Fruit fly (Drosophila melanogaster) whole organism, embryonic: ENCODE measurements around the gene Gale.

Experiments
- Bgb ChIP-seq: fragments of 200-800 bp; sonication (Bioruptor generic); IDR thresholded peaks from 2 replicates; pipeline ENCODE4 v1.3.6; 2022; ENCODE audit warnings: missing biosample characterization, missing genetic modification characterization; ENCODE audit not compliant: partially characterized antibody
- CG10147 ChIP-seq: fragments of 200-800 bp; sonication (Bioruptor generic); optimal IDR thresholded peaks from 2 replicates; lab custom pipeline; 2019; ENCODE audit warnings: missing biosample characterization, mild to moderate bottlenecking, missing genetic modification characterization, moderate library complexity
- CG1024 ChIP-seq: fragments of 200-800 bp; sonication (Bioruptor generic); IDR thresholded peaks from 2 replicates; pipeline ENCODE4 v1.3.6; 2022; ENCODE audit warnings: missing biosample characterization, missing genetic modification characterization
- CG10959 ChIP-seq: fragments of 200-800 bp; sonication (Bioruptor generic); IDR thresholded peaks from 2 replicates; pipeline ENCODE4 v1.3.6; 2022; ENCODE audit warnings: missing biosample characterization, missing genetic modification characterization
- CG12071 ChIP-seq: fragments of 200-800 bp; sonication (Bioruptor generic); optimal IDR thresholded peaks from 3 replicates; lab custom pipeline; 2018; ENCODE audit warnings: missing biosample characterization, mild to moderate bottlenecking, missing genetic modification characterization
- CG12104 ChIP-seq: fragments of 200-800 bp; sonication (Bioruptor generic); optimal IDR thresholded peaks from 3 replicates; lab custom pipeline; 2016; ENCODE audit warnings: missing biosample characterization, missing genetic modification characterization
- CG13287 ChIP-seq: fragments of 200-800 bp; sonication (Bioruptor generic); IDR thresholded peaks from 2 replicates; pipeline ENCODE4 v1.3.6; 2022; ENCODE audit warnings: missing biosample characterization, missing genetic modification characterization; ENCODE audit not compliant: partially characterized antibody
- CG13424 ChIP-seq: fragments of 200-800 bp; sonication (Bioruptor generic); optimal IDR thresholded peaks from 2 replicates; lab custom pipeline; 2019; ENCODE audit warnings: missing biosample characterization, mild to moderate bottlenecking, missing genetic modification characterization, moderate library complexity
- CG14860 ChIP-seq: fragments of 200-800 bp; sonication (Bioruptor generic); IDR thresholded peaks from 3 replicates; pipeline ENCODE4 v1.3.6; 2022; ENCODE audit warnings: missing biosample characterization, missing genetic modification characterization; ENCODE audit not compliant: partially characterized antibody
- CG16779 ChIP-seq: fragments of 200-800 bp; sonication (Bioruptor generic); IDR thresholded peaks from 2 replicates; pipeline ENCODE4 v1.3.6; 2022; ENCODE audit warnings: missing biosample characterization, missing genetic modification characterization
- CG1832 ChIP-seq: fragments of 200-800 bp; sonication (Bioruptor generic); optimal IDR thresholded peaks from 2 replicates; lab custom pipeline; 2017; ENCODE audit warnings: missing biosample characterization, mild to moderate bottlenecking, missing genetic modification characterization, inconsistent platforms
- CG34422 ChIP-seq: fragments of 200-800 bp; sonication (Bioruptor generic); IDR thresholded peaks from 3 replicates; pipeline ENCODE4 v1.3.6; 2022; ENCODE audit warnings: missing biosample characterization, missing genetic modification characterization
- CG4854 ChIP-seq: fragments of 200-800 bp; sonication (Bioruptor generic); optimal IDR thresholded peaks from 2 replicates; lab custom pipeline; 2016; ENCODE audit warnings: missing biosample characterization, missing genetic modification characterization, inconsistent platforms
- CG6272 ChIP-seq: fragments of 200-800 bp; sonication (Bioruptor generic); IDR thresholded peaks from 2 replicates; pipeline ENCODE4 v1.3.6; 2022; ENCODE audit warnings: missing biosample characterization, missing genetic modification characterization
- CG6683 ChIP-seq: fragments of 200-800 bp; sonication (Bioruptor generic); optimal IDR thresholded peaks from 2 replicates; lab custom pipeline; 2017; ENCODE audit warnings: missing biosample characterization, mild to moderate bottlenecking, missing genetic modification characterization, missing genetic modification reagents
- CG7271 ChIP-seq: fragments of 200-800 bp; sonication (Bioruptor generic); optimal IDR thresholded peaks from 2 replicates; lab custom pipeline; 2018; ENCODE audit warnings: missing biosample characterization, mild to moderate bottlenecking, missing genetic modification characterization, moderate library complexity
- CG7556 ChIP-seq: fragments of 200-800 bp; sonication (Bioruptor generic); optimal IDR thresholded peaks from 2 replicates; lab custom pipeline; 2017; ENCODE audit warnings: missing biosample characterization, mild to moderate bottlenecking, missing genetic modification characterization
- CG8388 ChIP-seq: fragments of 200-800 bp; sonication (Bioruptor generic); optimal IDR thresholded peaks from 2 replicates; lab custom pipeline; 2019; ENCODE audit warnings: missing biosample characterization, mild to moderate bottlenecking, missing genetic modification characterization, moderate library complexity
- Deaf1 ChIP-seq: fragments of 200-800 bp; optimal IDR thresholded peaks from 3 replicates; lab custom pipeline; 2019; ENCODE audit warnings: missing biosample characterization, mild to moderate bottlenecking, missing genetic modification characterization, moderate library complexity
- Doc2 ChIP-seq: fragments of 200-800 bp; sonication (Bioruptor generic); IDR thresholded peaks from 2 replicates; pipeline ENCODE4 v1.3.6; 2022; ENCODE audit warnings: missing biosample characterization, missing genetic modification characterization
- Hr39 ChIP-seq: fragments of >200 bp; optimal IDR thresholded peaks from 2 replicates; lab custom pipeline; 2017
- Max ChIP-seq: fragments of 200-800 bp; sonication (Bioruptor generic); optimal IDR thresholded peaks from 2 replicates; lab custom pipeline; 2016; ENCODE audit warnings: missing biosample characterization, mild to moderate bottlenecking, missing genetic modification characterization
- Med ChIP-seq: fragments of 200-800 bp; sonication (Bioruptor generic); peaks from one replicate; lab custom pipeline; 2016; ENCODE audit warnings: missing biosample characterization, missing genetic modification characterization, mild to moderate bottlenecking, inconsistent platforms, moderate library complexity
- Mes4 ChIP-seq: fragments of 200-800 bp; sonication (Bioruptor generic); optimal IDR thresholded peaks from 2 replicates; lab custom pipeline; 2016; ENCODE audit warnings: missing biosample characterization, missing genetic modification characterization
- NfI ChIP-seq: fragments of 200-800 bp; sonication (Bioruptor generic); optimal IDR thresholded peaks from 3 replicates; lab custom pipeline; 2018; ENCODE audit warnings: missing biosample characterization, mild to moderate bottlenecking, missing genetic modification characterization, moderate library complexity
- Sox100B ChIP-seq: fragments of 200-800 bp; sonication (Bioruptor generic); optimal IDR thresholded peaks from 3 replicates; lab custom pipeline; 2018; ENCODE audit warnings: missing biosample characterization, mild to moderate bottlenecking, missing genetic modification characterization
- Sry-δ ChIP-seq: fragments of 200-800 bp; sonication (Bioruptor generic); optimal IDR thresholded peaks from 2 replicates; lab custom pipeline; 2016; ENCODE audit warnings: missing biosample characterization, missing genetic modification characterization
- Taf1 ChIP-seq: fragments of 200-800 bp; sonication (Bioruptor generic); IDR thresholded peaks from 2 replicates; pipeline ENCODE4 v1.3.6; 2022; ENCODE audit warnings: missing biosample characterization, missing genetic modification characterization
- ab ChIP-seq: fragments of 200-800 bp; sonication (Bioruptor generic); optimal IDR thresholded peaks from 2 replicates; lab custom pipeline; 2016; ENCODE audit warnings: missing biosample characterization, missing genetic modification characterization
- ara ChIP-seq: fragments of 200-800 bp; sonication (Bioruptor generic); IDR thresholded peaks from 2 replicates; pipeline ENCODE4 v1.3.6; 2022; ENCODE audit warnings: missing biosample characterization, missing genetic modification characterization
- bab2 ChIP-seq: fragments of 200-800 bp; sonication (Bioruptor generic); optimal IDR thresholded peaks from 2 replicates; lab custom pipeline; 2016; ENCODE audit warnings: missing biosample characterization, missing genetic modification characterization
- da ChIP-seq: fragments of 200-800 bp; sonication (Bioruptor generic); optimal IDR thresholded peaks from 2 replicates; lab custom pipeline; 2016; ENCODE audit warnings: missing biosample characterization, missing genetic modification characterization
- eve ChIP-seq, 2 experiments: fragments of >200 bp; optimal IDR thresholded peaks; 2 replicates each; lab custom pipeline; 2017; ENCODE audit warnings: missing biosample characterization in 2 of 2, missing genetic modification characterization in 2 of 2
- eyg ChIP-seq: fragments of 200-800 bp; sonication (Bioruptor generic); optimal IDR thresholded peaks from 3 replicates; lab custom pipeline; 2016; ENCODE audit warnings: missing biosample characterization, missing genetic modification characterization
- insv ChIP-seq, 2 experiments: fragments of 200-800 bp; sonication (Bioruptor generic); optimal IDR thresholded peaks; 3 replicates each; lab custom pipeline; 2016 to 2018; ENCODE audit warnings: missing biosample characterization in 2 of 2, missing genetic modification characterization in 2 of 2
- jing ChIP-seq: fragments of 200-800 bp; sonication (Bioruptor generic); optimal IDR thresholded peaks from 2 replicates; lab custom pipeline; 2018; ENCODE audit warnings: missing biosample characterization, mild to moderate bottlenecking, missing genetic modification characterization
- lmd ChIP-seq: fragments of 200-800 bp; sonication (Bioruptor generic); IDR thresholded peaks from 2 replicates; pipeline ENCODE4 v1.3.6; 2022; ENCODE audit warnings: missing biosample characterization, missing genetic modification characterization
- luna ChIP-seq: fragments of 200-800 bp; sonication (Bioruptor generic); optimal IDR thresholded peaks from 2 replicates; lab custom pipeline; 2016; ENCODE audit warnings: missing biosample characterization, missing genetic modification characterization
- nerfin-2 ChIP-seq: fragments of 200-800 bp; sonication (Bioruptor generic); IDR thresholded peaks from 2 replicates; pipeline ENCODE4 v1.3.6; 2022; ENCODE audit warnings: missing biosample characterization, missing genetic modification characterization; ENCODE audit not compliant: partially characterized antibody
- pfk ChIP-seq: fragments of 200-800 bp; sonication (Bioruptor generic); optimal IDR thresholded peaks from 2 replicates; lab custom pipeline; 2018; ENCODE audit warnings: missing biosample characterization, mild to moderate bottlenecking, missing genetic modification characterization, moderate library complexity
- prd ChIP-seq, 3 experiments: fragments of >200 bp in 2 of 3; fragments of 200-800 bp in 1 of 3; sonication (Bioruptor generic) in 1 of 3; optimal IDR thresholded peaks in 2 of 3; IDR thresholded peaks in 1 of 3; 2 replicates in 2 of 3; 3 replicates in 1 of 3; pipeline versions ENCODE4 v1.3.6 to Lab custom; 2017 to 2022; ENCODE audit warnings: missing biosample characterization in 1 of 3, missing genetic modification characterization in 1 of 3
- shn ChIP-seq: fragments of 200-800 bp; sonication (Bioruptor generic); optimal IDR thresholded peaks from 3 replicates; lab custom pipeline; 2016; ENCODE audit warnings: missing biosample characterization, missing genetic modification characterization
- sisA ChIP-seq: fragments of 200-800 bp; sonication (Bioruptor generic); IDR thresholded peaks from 2 replicates; pipeline ENCODE4 v1.3.6; 2022; ENCODE audit warnings: missing biosample characterization, missing genetic modification characterization
- tio ChIP-seq: fragments of 200-800 bp; sonication (Bioruptor generic); optimal IDR thresholded peaks from 2 replicates; lab custom pipeline; 2017; ENCODE audit warnings: missing biosample characterization, missing genetic modification characterization, inconsistent platforms
- tna ChIP-seq: fragments of 200-800 bp; sonication (Bioruptor generic); IDR thresholded peaks from 2 replicates; pipeline ENCODE4 v1.3.6; 2022; ENCODE audit warnings: missing biosample characterization, missing genetic modification characterization; ENCODE audit not compliant: partially characterized antibody
- toy ChIP-seq: fragments of 200-800 bp; sonication (Bioruptor generic); IDR thresholded peaks from 2 replicates; pipeline ENCODE4 v1.3.6; 2022; ENCODE audit warnings: missing biosample characterization, missing genetic modification characterization
- wek ChIP-seq: fragments of 200-800 bp; sonication (Bioruptor generic); optimal IDR thresholded peaks from 3 replicates; lab custom pipeline; 2018; ENCODE audit warnings: missing biosample characterization, mild to moderate bottlenecking, missing genetic modification characterization, moderate library complexity

Gene Gale

DNA sequence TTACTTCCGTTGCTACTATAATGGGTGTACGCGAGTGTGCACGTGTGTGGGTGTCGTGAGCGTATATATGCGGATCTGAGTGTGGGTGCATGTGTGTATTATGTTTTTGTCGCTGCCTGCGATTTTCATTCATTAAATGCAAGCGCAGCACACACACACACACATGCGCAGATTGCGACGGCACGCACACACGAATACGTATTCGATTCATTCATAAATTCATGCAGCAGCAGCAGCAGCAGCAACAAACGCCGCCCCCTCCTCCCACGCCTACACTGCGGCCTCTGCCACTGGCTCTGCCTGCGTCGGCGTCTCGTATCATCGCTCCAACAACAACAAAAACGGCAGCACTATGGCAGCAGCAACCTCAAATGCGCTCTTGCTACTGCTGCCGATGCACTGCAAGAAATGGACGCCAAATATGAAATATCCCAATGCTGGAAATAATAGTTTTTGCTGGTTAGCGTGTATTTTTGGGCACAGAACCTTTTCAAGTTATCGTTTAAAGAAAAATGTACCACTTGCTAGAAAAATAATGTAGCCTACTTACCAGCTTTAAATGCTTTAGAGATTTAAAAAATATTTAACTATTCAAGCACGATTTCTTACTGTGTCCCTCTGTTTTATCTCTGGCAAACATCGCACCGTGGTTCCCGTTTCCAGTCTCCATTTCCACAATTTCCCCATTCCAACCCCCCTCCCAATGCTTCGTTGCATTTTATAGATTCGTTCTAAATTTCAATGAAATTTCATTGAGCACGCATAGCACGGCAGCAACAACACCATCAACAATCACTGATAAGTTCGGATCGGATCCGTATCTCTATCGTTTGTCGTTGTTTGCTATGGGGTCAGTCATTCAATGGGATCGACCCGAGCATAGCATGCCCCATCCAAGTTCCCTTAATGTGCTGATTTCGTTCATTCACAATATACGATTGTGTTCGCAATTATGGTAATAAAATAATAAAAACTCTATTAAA lies 14.8 kb upstream of the Gale start (continued):
- TF ChIP-seq wek (GFP tag; lab: Kevin White, UChicago) = peak; percentile 56
- TF ChIP-seq tio = peak; percentile 84
- no peak for TF ChIP-seq CG7271 (tag; lab: Kevin White, UChicago)
- TF ChIP-seq Sry-δ = peak; percentile 49
- TF ChIP-seq eve (GFP tag; optimal IDR thresholded peaks at IDR 0.05; lab: Kevin White, UChicago) = peak in 1 of 2 experiments; percentile 96
- TF ChIP-seq CG16779 (GFP tag; lab: Robert Waterston, UW) = no peak
- peak; percentile 85 for TF ChIP-seq CG1024 (GFP tag; lab: Robert Waterston, UW)
- TF ChIP-seq pfk (GFP tag; lab: Kevin White, UChicago) = no peak
- TF ChIP-seq CG10147 = peak; percentile 49
- peak; percentile 77 for TF ChIP-seq CG6272 (GFP tag; lab: Robert Waterston, UW)
- no peak for TF ChIP-seq tna
- TF ChIP-seq Mes4 (GFP tag; lab: Kevin White, UChicago) = peak; percentile 92
- no peak for TF ChIP-seq CG13287 (GFP tag; lab: Robert Waterston, UW)
- TF ChIP-seq shn (GFP tag; lab: Kevin White, UChicago) = peak; percentile 87
- TF ChIP-seq CG12104 (GFP tag; lab: Kevin White, UChicago) = peak; percentile 61
- TF ChIP-seq CG1832 (GFP tag; lab: Kevin White, UChicago) = no peak
- TF ChIP-seq toy (GFP tag; lab: Robert Waterston, UW) = 0 out of 2 replicates have a peak, but pooled peaks have one; percentile 17
- TF ChIP-seq bab2 (GFP tag; lab: Kevin White, UChicago) = peak; percentile 89
- TF ChIP-seq CG13424 (tag; lab: Kevin White, UChicago) = peak; percentile 85
- no peak for TF ChIP-seq luna (GFP tag; lab: Kevin White, UChicago)
- peak; percentile 67 for TF ChIP-seq eyg
- 0 out of 2 replicates have a peak, but pooled peaks have one; percentile 24 for TF ChIP-seq Taf1 (GFP tag; lab: Robert Waterston, UW)
- peak; percentile 26 for TF ChIP-seq da (GFP tag; lab: Kevin White, UChicago)
- peak; percentile 86 for TF ChIP-seq jing (GFP tag; lab: Kevin White, UChicago)
- peak; percentile 86 for TF ChIP-seq lmd (GFP tag; lab: Robert Waterston, UW)
- TF ChIP-seq Bgb (GFP tag; lab: Robert Waterston, UW) = 0 out of 2 replicates have a peak, but pooled peaks have one; percentile 8
- peak; percentile 94 for TF ChIP-seq ara (GFP tag; lab: Robert Waterston, UW)
- TF ChIP-seq CG12071 (GFP tag; lab: Kevin White, UChicago) = peak; percentile 69
- peak; percentile 27; the same call in 1 of the 2 replicates for TF ChIP-seq nerfin-2 (GFP tag; lab: Robert Waterston, UW)
- TF ChIP-seq Doc2 (GFP tag; lab: Robert Waterston, UW) = no peak
- peak; percentile 44 for TF ChIP-seq CG4854
- TF ChIP-seq CG14860 = no peak
- peak; percentile 87 for TF ChIP-seq CG34422 (GFP tag; lab: Robert Waterston, UW)
- TF ChIP-seq prd (optimal IDR thresholded peaks at IDR 0.05; lab: Kevin White, UChicago) = no peak
- peak; percentile 92 for TF ChIP-seq prd (GFP tag; IDR thresholded peaks at IDR 0.05; lab: Robert Waterston, UW)
- peak; percentile 80 for TF ChIP-seq CG7556 (GFP tag; lab: Kevin White, UChicago)
- peak; percentile 89 for TF ChIP-seq sisA
- TF ChIP-seq ab (GFP tag; lab: Kevin White, UChicago) = peak; percentile 28
- TF ChIP-seq Max = peak; percentile 63
- peak; percentile 27 for TF ChIP-seq CG6683
- peak; percentile 94 for TF ChIP-seq Med (GFP tag; lab: Kevin White, UChicago)
- peak; percentile 91 for TF ChIP-seq CG8388 (GFP tag; lab: Kevin White, UChicago)
- TF ChIP-seq CG10959 (GFP tag; lab: Robert Waterston, UW) = peak; percentile 83
- peak in 1 of 2 experiments; percentile 15 for TF ChIP-seq insv (GFP tag; optimal IDR thresholded peaks at IDR 0.05; lab: Kevin White, UChicago)
- TF ChIP-seq Deaf1 = peak; percentile 29
- TF ChIP-seq Hr39 = no peak
- peak; percentile 76 for TF ChIP-seq NfI (GFP tag; lab: Kevin White, UChicago)
- peak; percentile 82 for TF ChIP-seq Sox100B
